Fruit fly (Drosophila melanogaster): ENCODE measurements around the gene ATPsyndelta.

Gene ATPsyndelta

dm6 chrX:10234024-10234520 is 21.3 kb downstream of the ATPsyndelta start:
- TF ChIP-seq CG8478 (optimal IDR thresholded peaks at IDR 0.05): no peak
- TF ChIP-seq CTCF (optimal IDR thresholded peaks at IDR 0.05): no peak

dm6 chrX:10241919-10242318 is 29.1 kb downstream of the ATPsyndelta start:
- TF ChIP-seq CG8478 (optimal IDR thresholded peaks at IDR 0.05): no peak
- TF ChIP-seq CTCF (optimal IDR thresholded peaks at IDR 0.05): no peak

dm6 chrX:10242883-10243282 is 30.1 kb downstream of the ATPsyndelta start:
- TF ChIP-seq CG8478 (optimal IDR thresholded peaks at IDR 0.05) (no peak), CTCF (optimal IDR thresholded peaks at IDR 0.05) (no peak)

- TF ChIP-seq CTCF (optimal IDR thresholded peaks at IDR 0.05) (no peak), CG8478 (optimal IDR thresholded peaks at IDR 0.05) (no peak)
These were observed 30.8 kb downstream of the ATPsyndelta start for dm6 chrX:10243540-10243939.

- TF ChIP-seq CTCF (optimal IDR thresholded peaks at IDR 0.05) (no peak), CG8478 (optimal IDR thresholded peaks at IDR 0.05) (no peak)
These were observed 32.0 kb downstream of the ATPsyndelta start for dm6 chrX:10244763-10245162.

- TF ChIP-seq CTCF (optimal IDR thresholded peaks at IDR 0.05) (no peak), CG8478 (optimal IDR thresholded peaks at IDR 0.05) (no peak)
These were observed 34.6 kb downstream of the ATPsyndelta start for dm6 chrX:10247366-10247765.

- no peak for TF ChIP-seq CTCF (optimal IDR thresholded peaks at IDR 0.05)
- TF ChIP-seq CG8478 (optimal IDR thresholded peaks at IDR 0.05): no peak
These were observed 37.2 kb downstream of the ATPsyndelta start for dm6 chrX:10250017-10250416.

- TF ChIP-seq CG8478 (optimal IDR thresholded peaks at IDR 0.05) (no peak), CTCF (optimal IDR thresholded peaks at IDR 0.05) (no peak)
These were observed 37.9 kb downstream of the ATPsyndelta start for dm6 chrX:10250659-10251058.

dm6 chrX:10252745-10253144 is 40.0 kb downstream of the ATPsyndelta start:
- peak; percentile 66 to 71 for TF ChIP-seq CTCF (optimal IDR thresholded peaks at IDR 0.05)
- no peak for TF ChIP-seq CG8478 (optimal IDR thresholded peaks at IDR 0.05)

dm6 chrX:10256228-10256627 is 43.5 kb downstream of the ATPsyndelta start:
- TF ChIP-seq CG8478 (optimal IDR thresholded peaks at IDR 0.05): no peak
- TF ChIP-seq CTCF (optimal IDR thresholded peaks at IDR 0.05): no peak

- TF ChIP-seq CG8478 (optimal IDR thresholded peaks at IDR 0.05) (no peak), CTCF (optimal IDR thresholded peaks at IDR 0.05) (no peak)
These were observed 46.8 kb downstream of the ATPsyndelta start for dm6 chrX:10259524-10259923.

- TF ChIP-seq CG8478 (optimal IDR thresholded peaks at IDR 0.05) (no peak), CTCF (optimal IDR thresholded peaks at IDR 0.05) (no peak)
These were observed 48.4 kb downstream of the ATPsyndelta start for dm6 chrX:10261172-10261571.

- no peak for TF ChIP-seq CG8478 (optimal IDR thresholded peaks at IDR 0.05)
- no peak for TF ChIP-seq CTCF (optimal IDR thresholded peaks at IDR 0.05)
These were observed 50.6 kb downstream of the ATPsyndelta start, which contains the start of gene Hk for dm6 chrX:10263165-10263956. Hk (minus strand) TSS chrX:10263485.

dm6 chrX:10263957-10264248 is 51.1 kb downstream of the ATPsyndelta start:
- TF ChIP-seq CTCF (optimal IDR thresholded peaks at IDR 0.05): no peak
- TF ChIP-seq CG8478 (optimal IDR thresholded peaks at IDR 0.05): no peak

- TF ChIP-seq CG8478 (optimal IDR thresholded peaks at IDR 0.05) (no peak), CTCF (optimal IDR thresholded peaks at IDR 0.05) (no peak)
These were observed 52.6 kb downstream of the ATPsyndelta start, which contains the start of gene CG12643 for dm6 chrX:10265213-10266017. CG12643 (minus strand) TSS chrX:10265263.

- TF ChIP-seq CG8478 (optimal IDR thresholded peaks at IDR 0.05) (no peak), CTCF (optimal IDR thresholded peaks at IDR 0.05) (no peak)
These were observed 53.2 kb downstream of the ATPsyndelta start for dm6 chrX:10266018-10266384.
